Fruit fly (Drosophila melanogaster) whole organism, embryonic: Measurements from ENCODE around the gene tay.

Source experiments
- Atf3 ChIP-seq: fragments of 200-800 bp; sonication (Bioruptor generic); optimal IDR thresholded peaks from 3 replicates; lab custom pipeline; 2016; ENCODE audit warnings: missing biosample characterization, missing genetic modification characterization
- Bgb ChIP-seq: fragments of 200-800 bp; sonication (Bioruptor generic); IDR thresholded peaks from 2 replicates; pipeline ENCODE4 v1.3.6; 2022; ENCODE audit warnings: missing biosample characterization, missing genetic modification characterization; ENCODE audit not compliant: partially characterized antibody
- BtbVII ChIP-seq: fragments of 200-800 bp; sonication (Bioruptor generic); optimal IDR thresholded peaks from 3 replicates; lab custom pipeline; 2017; ENCODE audit warnings: missing biosample characterization, mild to moderate bottlenecking, missing genetic modification characterization
- CG11504 ChIP-seq: fragments of 200-800 bp; sonication (Bioruptor generic); optimal IDR thresholded peaks from 3 replicates; lab custom pipeline; 2019; ENCODE audit warnings: missing biosample characterization, mild to moderate bottlenecking, missing genetic modification characterization, moderate library complexity
- CG11723 ChIP-seq: fragments of 200-800 bp; sonication (Bioruptor generic); optimal IDR thresholded peaks from 2 replicates; lab custom pipeline; 2017; ENCODE audit warnings: missing biosample characterization, mild to moderate bottlenecking, missing genetic modification characterization
- CG12391 ChIP-seq: fragments of 200-800 bp; sonication (Bioruptor generic); optimal IDR thresholded peaks from 3 replicates; lab custom pipeline; 2018; ENCODE audit warnings: missing biosample characterization, mild to moderate bottlenecking, missing genetic modification characterization, moderate library complexity
- CG13287 ChIP-seq: fragments of 200-800 bp; sonication (Bioruptor generic); IDR thresholded peaks from 2 replicates; pipeline ENCODE4 v1.3.6; 2022; ENCODE audit warnings: missing biosample characterization, missing genetic modification characterization; ENCODE audit not compliant: partially characterized antibody
- CG13894 ChIP-seq: fragments of 200-800 bp; sonication (Bioruptor generic); optimal IDR thresholded peaks from 3 replicates; lab custom pipeline; 2018; ENCODE audit warnings: missing biosample characterization, mild to moderate bottlenecking, missing genetic modification characterization, moderate library complexity
- CG15514 ChIP-seq: fragments of 200-800 bp; sonication (Bioruptor generic); optimal IDR thresholded peaks from 3 replicates; lab custom pipeline; 2017; ENCODE audit warnings: missing biosample characterization, missing genetic modification characterization, mild to moderate bottlenecking, moderate library complexity, missing genetic modification reagents
- CG15696 ChIP-seq: fragments of 200-800 bp; sonication (Bioruptor generic); optimal IDR thresholded peaks from 2 replicates; lab custom pipeline; 2019; ENCODE audit warnings: missing biosample characterization, mild to moderate bottlenecking, missing genetic modification characterization, moderate library complexity
- CG1603 ChIP-seq: fragments of 200-800 bp; sonication (Bioruptor generic); optimal IDR thresholded peaks from 2 replicates; lab custom pipeline; 2019; ENCODE audit warnings: missing biosample characterization, mild to moderate bottlenecking, missing genetic modification characterization, moderate library complexity
- CG1647 ChIP-seq: fragments of 200-800 bp; sonication (Bioruptor generic); optimal IDR thresholded peaks from 3 replicates; lab custom pipeline; 2016; ENCODE audit warnings: missing biosample characterization, missing genetic modification characterization
- CG16813 ChIP-seq: fragments of 200-800 bp; sonication (Bioruptor generic); IDR thresholded peaks from 3 replicates; pipeline ENCODE4 v1.3.6; 2022; ENCODE audit warnings: missing biosample characterization, missing genetic modification characterization; ENCODE audit not compliant: partially characterized antibody
- CG16863 ChIP-seq: fragments of 200-800 bp; sonication (Bioruptor generic); optimal IDR thresholded peaks from 3 replicates; lab custom pipeline; 2016; ENCODE audit warnings: missing biosample characterization, missing genetic modification characterization
- CG2129 ChIP-seq: fragments of 200-800 bp; sonication (Bioruptor generic); IDR thresholded peaks from 2 replicates; pipeline ENCODE4 v1.3.6; 2022; ENCODE audit warnings: missing biosample characterization, missing genetic modification characterization; ENCODE audit not compliant: partially characterized antibody
- CG2889 ChIP-seq: fragments of 200-800 bp; sonication (Bioruptor generic); IDR thresholded peaks from 3 replicates; pipeline ENCODE4 v1.3.6; 2022; ENCODE audit warnings: missing biosample characterization, missing genetic modification characterization
- CG31224 ChIP-seq: fragments of 200-800 bp; sonication (Bioruptor generic); IDR thresholded peaks from 2 replicates; pipeline ENCODE4 v1.3.6; 2022; ENCODE audit warnings: missing biosample characterization, missing genetic modification characterization
- CG32772 ChIP-seq: fragments of 200-800 bp; sonication (Bioruptor generic); IDR thresholded peaks from 2 replicates; pipeline ENCODE4 v1.3.6; 2022; ENCODE audit warnings: missing biosample characterization, missing genetic modification characterization
- CG33557 ChIP-seq: fragments of 200-800 bp; sonication (Bioruptor generic); optimal IDR thresholded peaks from 2 replicates; lab custom pipeline; 2019; ENCODE audit warnings: missing biosample characterization, mild to moderate bottlenecking, missing genetic modification characterization, moderate library complexity
- CG42726 ChIP-seq: fragments of 200-800 bp; sonication (Bioruptor generic); IDR thresholded peaks from 2 replicates; pipeline ENCODE4 v1.3.6; 2022; ENCODE audit warnings: missing biosample characterization, missing genetic modification characterization; ENCODE audit not compliant: partially characterized antibody
- CkIIα-i1 ChIP-seq: fragments of 200-800 bp; sonication (Bioruptor generic); IDR thresholded peaks from 2 replicates; pipeline ENCODE4 v1.3.6; 2022; ENCODE audit warnings: missing biosample characterization, missing genetic modification characterization
- Dll ChIP-seq: fragments of 200-800 bp; sonication (Bioruptor generic); IDR thresholded peaks from 4 replicates; pipeline ENCODE4 v1.3.6; 2022; ENCODE audit warnings: missing biosample characterization, missing genetic modification characterization; ENCODE audit not compliant: partially characterized antibody
- E2f2 ChIP-seq: fragments of 200-800 bp; sonication (Bioruptor generic); IDR thresholded peaks from 2 replicates; pipeline ENCODE4 v1.3.6; 2022; ENCODE audit warnings: missing biosample characterization, missing genetic modification characterization
- Eip74EF ChIP-seq, 2 experiments: fragments of 200-800 bp in 1 of 2; fragments of >200 bp in 1 of 2; sonication (Bioruptor generic) in 1 of 2; optimal IDR thresholded peaks; 2 replicates each; lab custom pipeline; 2017 to 2019; ENCODE audit warnings: missing biosample characterization in 2 of 2, missing genetic modification characterization in 2 of 2, mild to moderate bottlenecking in 1 of 2, moderate library complexity in 1 of 2
- Elba2 ChIP-seq: fragments of 200-800 bp; sonication (Bioruptor generic); optimal IDR thresholded peaks from 3 replicates; lab custom pipeline; 2016; ENCODE audit warnings: missing biosample characterization, missing genetic modification characterization
- Gsc ChIP-seq: fragments of 200-800 bp; sonication (Bioruptor generic); IDR thresholded peaks from 2 replicates; pipeline ENCODE4 v1.3.6; 2022; ENCODE audit warnings: missing biosample characterization, missing genetic modification characterization
- Kr ChIP-seq: fragments of 200-800 bp; sonication (Bioruptor generic); optimal IDR thresholded peaks from 2 replicates; lab custom pipeline; 2017; ENCODE audit warnings: missing biosample characterization, mild to moderate bottlenecking, missing genetic modification characterization
- Med ChIP-seq: fragments of 200-800 bp; sonication (Bioruptor generic); peaks from one replicate; lab custom pipeline; 2016; ENCODE audit warnings: missing biosample characterization, missing genetic modification characterization, mild to moderate bottlenecking, inconsistent platforms, moderate library complexity
- Myb ChIP-seq: fragments of 200-800 bp; sonication (Bioruptor generic); optimal IDR thresholded peaks from 2 replicates; lab custom pipeline; 2016; ENCODE audit warnings: missing biosample characterization, missing genetic modification characterization
- NC2α ChIP-seq: fragments of 200-800 bp; sonication (Bioruptor generic); optimal IDR thresholded peaks from 2 replicates; lab custom pipeline; 2016; ENCODE audit warnings: missing biosample characterization, missing genetic modification characterization
- Nf-YA ChIP-seq: fragments of 200-800 bp; sonication (Bioruptor generic); IDR thresholded peaks from 2 replicates; pipeline ENCODE4 v1.3.6; 2022; ENCODE audit warnings: missing biosample characterization, missing genetic modification characterization
- Scr ChIP-seq: fragments of 200-800 bp; sonication (Bioruptor generic); IDR thresholded peaks from 2 replicates; pipeline ENCODE4 v1.3.6; 2022; ENCODE audit warnings: missing biosample characterization, missing genetic modification characterization; ENCODE audit not compliant: partially characterized antibody
- aop ChIP-seq: fragments of 200-800 bp; sonication (Bioruptor generic); IDR thresholded peaks from 2 replicates; pipeline ENCODE4 v1.3.6; 2022; ENCODE audit warnings: missing biosample characterization, missing genetic modification characterization
- az2 ChIP-seq: fragments of 200-800 bp; sonication (Bioruptor generic); optimal IDR thresholded peaks from 3 replicates; lab custom pipeline; 2016; ENCODE audit warnings: missing biosample characterization, missing genetic modification characterization
- bowl ChIP-seq: fragments of 200-800 bp; sonication (Bioruptor generic); IDR thresholded peaks from 2 replicates; pipeline ENCODE4 v1.3.6; 2022; ENCODE audit warnings: missing biosample characterization, missing genetic modification characterization
- crol ChIP-seq: fragments of 200-800 bp; sonication (Bioruptor generic); IDR thresholded peaks from 2 replicates; pipeline ENCODE4 v1.3.6; 2022; ENCODE audit warnings: missing biosample characterization, missing genetic modification characterization
- crp ChIP-seq, 2 experiments: fragments of 200-800 bp; sonication (Bioruptor generic); optimal IDR thresholded peaks; 2 replicates in 1 of 2; 3 replicates in 1 of 2; lab custom pipeline; 2017; ENCODE audit warnings: missing biosample characterization in 2 of 2, missing genetic modification characterization in 2 of 2, mild to moderate bottlenecking in 1 of 2, moderate library complexity in 1 of 2
- eve ChIP-seq, 2 experiments: fragments of >200 bp; optimal IDR thresholded peaks; 2 replicates each; lab custom pipeline; 2017; ENCODE audit warnings: missing biosample characterization in 2 of 2, missing genetic modification characterization in 2 of 2
- her ChIP-seq: fragments of 200-800 bp; sonication (Bioruptor generic); optimal IDR thresholded peaks from 2 replicates; lab custom pipeline; 2016; ENCODE audit warnings: missing biosample characterization, missing genetic modification characterization
- jing ChIP-seq: fragments of 200-800 bp; sonication (Bioruptor generic); optimal IDR thresholded peaks from 2 replicates; lab custom pipeline; 2018; ENCODE audit warnings: missing biosample characterization, mild to moderate bottlenecking, missing genetic modification characterization
- kni ChIP-seq: fragments of 200-800 bp; sonication (Bioruptor generic); optimal IDR thresholded peaks from 3 replicates; lab custom pipeline; 2017; ENCODE audit warnings: mild to moderate bottlenecking, missing biosample characterization, missing genetic modification reagents, missing genetic modification characterization
- lilli ChIP-seq: fragments of 200-800 bp; sonication (Bioruptor generic); optimal IDR thresholded peaks from 3 replicates; lab custom pipeline; 2016; ENCODE audit warnings: missing biosample characterization, missing genetic modification characterization
- lmd ChIP-seq: fragments of 200-800 bp; sonication (Bioruptor generic); IDR thresholded peaks from 2 replicates; pipeline ENCODE4 v1.3.6; 2022; ENCODE audit warnings: missing biosample characterization, missing genetic modification characterization
- p53 ChIP-seq: fragments of 200-800 bp; sonication (Bioruptor generic); optimal IDR thresholded peaks from 2 replicates; lab custom pipeline; 2016; ENCODE audit warnings: missing biosample characterization, missing genetic modification characterization
- sr ChIP-seq: fragments of 200-800 bp; sonication (Bioruptor generic); IDR thresholded peaks from 3 replicates; pipeline ENCODE4 v1.3.6; 2022; ENCODE audit warnings: missing biosample characterization, missing genetic modification characterization
- tll ChIP-seq, 2 experiments: fragments of 200-800 bp in 1 of 2; fragments of >200 bp in 1 of 2; sonication (Bioruptor generic) in 1 of 2; optimal IDR thresholded peaks; 2 replicates each; lab custom pipeline; 2017 to 2019; ENCODE audit warnings: missing biosample characterization in 2 of 2, missing genetic modification characterization in 2 of 2, mild to moderate bottlenecking in 1 of 2, moderate library complexity in 1 of 2
- wek ChIP-seq: fragments of 200-800 bp; sonication (Bioruptor generic); optimal IDR thresholded peaks from 3 replicates; lab custom pipeline; 2018; ENCODE audit warnings: missing biosample characterization, mild to moderate bottlenecking, missing genetic modification characterization, moderate library complexity
- zen ChIP-seq: fragments of 200-800 bp; sonication (Bioruptor generic); optimal IDR thresholded peaks from 3 replicates; lab custom pipeline; 2018; ENCODE audit warnings: missing biosample characterization, mild to moderate bottlenecking, missing genetic modification characterization, moderate library complexity

Gene tay

dm6 chrX:15909564-15910284, 22.6 kb upstream of the tay start, which contains the start of gene CycD (continued):
- TF ChIP-seq BtbVII (GFP tag; lab: Kevin White, UChicago) (no peak), CG2129 (no peak), p53 (GFP tag; lab: Kevin White, UChicago) (no peak), CG15514 (peak; percentile 98), Atf3 (GFP tag; lab: Kevin White, UChicago) (no peak), CG2889 (GFP tag; lab: Robert Waterston, UW) (no peak), E2f2 (GFP tag; lab: Robert Waterston, UW) (peak; percentile 34; the same call in 1 of the 2 replicates), crol (no peak), zen (peak; percentile 71), CG11504 (no peak), Eip74EF (GFP tag; optimal IDR thresholded peaks at IDR 0.05; lab: Kevin White, UChicago) (no peak), CG13287 (GFP tag; lab: Robert Waterston, UW) (peak; percentile 46; the same call in 1 of the 2 replicates), CG15696 (tag; lab: Kevin White, UChicago) (peak; percentile 76), her (GFP tag; lab: Kevin White, UChicago) (no peak), crp (GFP tag; optimal IDR thresholded peaks at IDR 0.05; lab: Kevin White, UChicago) (peak in 1 of 2 experiments; percentile 1), CG13894 (no peak), Gsc (GFP tag; lab: Robert Waterston, UW) (no peak), Bgb (peak; percentile 64), Nf-YA (GFP tag; lab: Robert Waterston, UW) (no peak), CG1647 (no peak), Scr (peak; percentile 51), lilli (GFP tag; lab: Kevin White, UChicago) (peak; percentile 29), CG11723 (GFP tag; lab: Kevin White, UChicago) (no peak), Myb (GFP tag; lab: Kevin White, UChicago) (peak; percentile 42), CkIIα-i1 (GFP tag; lab: Robert Waterston, UW) (no peak), tll (GFP tag; optimal IDR thresholded peaks at IDR 0.05; lab: Kevin White, UChicago) (no peak), CG16813 (GFP tag; lab: Robert Waterston, UW) (peak; percentile 54; the same call in 1 of the 3 replicates), kni (GFP tag; lab: Kevin White, UChicago) (no peak), CG16863 (GFP tag; lab: Kevin White, UChicago) (no peak), Kr (GFP tag; lab: Kevin White, UChicago) (no peak), CG31224 (no peak), bowl (GFP tag; lab: Robert Waterston, UW) (no peak), jing (GFP tag; lab: Kevin White, UChicago) (no peak), Elba2 (GFP tag; lab: Kevin White, UChicago) (no peak), az2 (GFP tag; lab: Kevin White, UChicago) (no peak), CG12391 (tag; lab: Kevin White, UChicago) (peak; percentile 25), CG42726 (GFP tag; lab: Robert Waterston, UW) (peak; percentile 62; the same call in 1 of the 2 replicates), CG1603 (peak; percentile 87), CG33557 (no peak), CG32772 (GFP tag; lab: Robert Waterston, UW) (no peak), sr (GFP tag; lab: Robert Waterston, UW) (no peak), wek (GFP tag; lab: Kevin White, UChicago) (peak; percentile 92), eve (GFP tag; optimal IDR thresholded peaks at IDR 0.05; lab: Kevin White, UChicago) (no peak), Dll (GFP tag; lab: Robert Waterston, UW) (0 out of 4 replicates have a peak, but pooled peaks have one; percentile 11), lmd (no peak; the same call in 1 of the 2 replicates), NC2α (GFP tag; lab: Kevin White, UChicago) (no peak), aop (GFP tag; lab: Robert Waterston, UW) (no peak), Med (peak; percentile 81)
